Worm (Caenorhabditis elegans): ENCODE results near the gene C18H7.6.

The C18H7.6 gene

DNA sequence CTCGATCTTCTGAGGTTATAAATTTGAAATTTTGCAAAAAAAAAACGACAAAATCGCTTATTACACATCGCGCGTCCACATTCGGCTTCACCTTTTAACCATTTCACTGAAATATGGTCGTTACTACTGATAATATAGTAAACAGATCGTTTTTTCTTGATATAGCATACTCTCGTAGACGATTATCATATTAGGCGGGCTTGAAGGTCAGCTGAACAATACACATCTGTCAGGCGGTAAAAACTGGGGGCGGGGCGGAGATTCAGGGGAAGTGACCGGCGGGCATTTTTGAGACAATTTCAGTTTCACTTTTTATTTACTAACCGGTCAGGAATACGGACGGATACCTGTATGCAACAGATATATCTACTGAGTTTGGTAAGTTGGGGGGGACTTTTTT is 23.0 kb upstream of the C18H7.6 start, which contains the start of gene C18H7.1:
Gene C18H7.1, plus strand, starts transcription at position 301 of the 400 bp plus-strand sequence.
- TF ChIP-seq hlh-4 (tag; optimal IDR thresholded peaks at IDR 0.05) (no peak), efl-1 (optimal IDR thresholded peaks at IDR 0.05) (no peak), efl-1 (GFP tag; optimal IDR thresholded peaks at IDR 0.05 in 1 of 2) (peak in 1 of 2 experiments; percentile 36), blmp-1 (tag; optimal IDR thresholded peaks at IDR 0.05) (peak; percentile 44), rnt-1 (tag; optimal IDR thresholded peaks at IDR 0.05) (no peak)

DNA sequence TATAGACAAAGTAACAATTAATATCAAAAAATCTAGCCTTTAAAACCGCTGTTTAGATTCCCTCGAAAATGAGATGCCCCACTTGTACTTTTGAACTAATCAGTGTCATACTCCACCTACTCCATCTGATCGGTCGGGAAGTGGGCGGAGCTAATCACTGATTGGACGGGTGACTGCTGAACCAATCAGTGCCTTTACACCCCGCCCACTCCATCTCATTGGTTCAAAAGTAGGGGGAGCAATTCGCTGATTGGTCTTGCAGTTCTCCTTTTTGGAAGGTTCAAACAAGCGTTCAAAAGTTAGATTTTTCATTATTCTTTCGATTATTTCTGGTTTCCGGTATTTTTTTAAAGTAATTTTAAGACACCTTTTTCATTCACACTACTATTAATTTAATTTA is 20.9 kb upstream of the C18H7.6 start:
- TF ChIP-seq zag-1 (tag; optimal IDR thresholded peaks at IDR 0.05) (no peak), mef-2 (tag; optimal IDR thresholded peaks at IDR 0.05) (no peak), elt-3 (tag; optimal IDR thresholded peaks at IDR 0.05) (no peak), ceh-90 (tag; optimal IDR thresholded peaks at IDR 0.05) (no peak)

DNA sequence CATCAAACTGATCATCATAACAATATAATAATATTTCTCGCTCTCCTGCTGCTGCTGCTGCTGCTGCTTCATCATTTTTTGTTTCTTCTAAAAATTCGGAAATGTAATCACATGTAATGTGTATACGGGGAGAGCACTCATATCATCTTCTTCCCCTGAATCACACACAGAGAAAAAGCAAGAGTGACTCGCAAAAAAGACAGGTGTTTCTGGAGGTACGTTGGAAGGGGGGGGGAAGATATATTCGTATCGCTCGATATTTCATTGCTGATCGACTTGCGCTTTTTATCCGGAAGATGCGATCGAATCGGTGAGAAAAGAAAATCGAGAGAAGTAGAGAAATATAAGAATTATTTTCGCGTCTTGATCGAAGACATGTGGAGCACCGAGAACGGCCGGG is 15.3 kb upstream of the C18H7.6 start:
- TF ChIP-seq tbx-2 (tag; optimal IDR thresholded peaks at IDR 0.05) (no peak), snpc-4 (tag; optimal IDR thresholded peaks at IDR 0.05) (no peak), dsc-1 (tag; optimal IDR thresholded peaks at IDR 0.05) (no peak), xbp-1 (tag; optimal IDR thresholded peaks at IDR 0.05) (no peak), ces-1 (GFP tag; optimal IDR thresholded peaks at IDR 0.05) (no peak), lin-14 (GFP tag; optimal IDR thresholded peaks at IDR 0.05) (peak; percentile 73), nhr-12 (tag; optimal IDR thresholded peaks at IDR 0.05) (no peak), unc-98 (GFP tag; IDR thresholded peaks at IDR 0.05) (no peak), pag-3 (tag; optimal IDR thresholded peaks at IDR 0.05; ENCODE audit: borderline replicate concordance, insufficient read depth) (no peak), nhr-237 (tag; optimal IDR thresholded peaks at IDR 0.05) (no peak), C04F5.9 (tag; optimal IDR thresholded peaks at IDR 0.05) (no peak), ama-1 (optimal IDR thresholded peaks at IDR 0.05) (no peak), ceh-82 (tag; optimal IDR thresholded peaks at IDR 0.05) (no peak), irx-1 (tag; optimal IDR thresholded peaks at IDR 0.05) (no peak), hpl-2 (GFP tag; optimal IDR thresholded peaks at IDR 0.05) (no peak), mep-1 (tag; optimal IDR thresholded peaks at IDR 0.05) (peak; percentile 8), elt-3 (tag; optimal IDR thresholded peaks at IDR 0.05) (no peak), hlh-17 (GFP tag; optimal IDR thresholded peaks at IDR 0.05; ENCODE audit: borderline replicate concordance) (no peak), nhr-11 (tag; optimal IDR thresholded peaks at IDR 0.05) (no peak), ztf-4 (tag; optimal IDR thresholded peaks at IDR 0.05) (no peak), nhr-28 (tag; optimal IDR thresholded peaks at IDR 0.05) (no peak), lin-15B (tag; optimal IDR thresholded peaks at IDR 0.05) (no peak), snu-23 (GFP tag; optimal IDR thresholded peaks at IDR 0.05) (peak; percentile 25), ets-5 (GFP tag; IDR thresholded peaks at IDR 0.05) (no peak), swsn-7 (tag; optimal IDR thresholded peaks at IDR 0.05) (no peak), ceh-90 (tag; optimal IDR thresholded peaks at IDR 0.05) (no peak), nhr-85 (tag) (no peak), fos-1 (tag; optimal IDR thresholded peaks at IDR 0.05) (no peak), vab-15 (tag; optimal IDR thresholded peaks at IDR 0.05) (no peak), skn-1 (tag; optimal IDR thresholded peaks at IDR 0.05) (no peak), ceh-63 (GFP tag; optimal IDR thresholded peaks at IDR 0.05) (no peak), unc-30 (tag; optimal IDR thresholded peaks at IDR 0.05) (no peak), fkh-8 (tag; optimal IDR thresholded peaks at IDR 0.05) (no peak), jun-1 (tag; optimal IDR thresholded peaks at IDR 0.05) (no peak), elt-2 (tag; optimal IDR thresholded peaks at IDR 0.05) (no peak), dpl-1 (GFP tag; optimal IDR thresholded peaks at IDR 0.05) (peak in 1 of 3 experiments; percentile 7), aly-2 (tag; optimal IDR thresholded peaks at IDR 0.05) (no peak), sptf-1 (tag; optimal IDR thresholded peaks at IDR 0.05) (no peak), nhr-84 (tag; optimal IDR thresholded peaks at IDR 0.05) (no peak), hlh-4 (tag; optimal IDR thresholded peaks at IDR 0.05) (no peak), efl-3 (GFP tag; optimal IDR thresholded peaks at IDR 0.05) (no peak), nhr-71 (tag; optimal IDR thresholded peaks at IDR 0.05) (peak; percentile 67), nhr-19 (GFP tag; conservative IDR thresholded peaks at IDR 0.05) (peak; percentile 18), grh-1 (GFP tag; IDR thresholded peaks at IDR 0.05) (no peak), ztf-11 (tag; optimal IDR thresholded peaks at IDR 0.05) (no peak)

All from whole organism, L1 larva.